Fruit fly (Drosophila melanogaster): ENCODE results near the gene ND-B14.5A.
A peak's percentile ranks its signal among the peaks of the same experiment; 100 is the strongest.

Gene ND-B14.5A

DNA sequence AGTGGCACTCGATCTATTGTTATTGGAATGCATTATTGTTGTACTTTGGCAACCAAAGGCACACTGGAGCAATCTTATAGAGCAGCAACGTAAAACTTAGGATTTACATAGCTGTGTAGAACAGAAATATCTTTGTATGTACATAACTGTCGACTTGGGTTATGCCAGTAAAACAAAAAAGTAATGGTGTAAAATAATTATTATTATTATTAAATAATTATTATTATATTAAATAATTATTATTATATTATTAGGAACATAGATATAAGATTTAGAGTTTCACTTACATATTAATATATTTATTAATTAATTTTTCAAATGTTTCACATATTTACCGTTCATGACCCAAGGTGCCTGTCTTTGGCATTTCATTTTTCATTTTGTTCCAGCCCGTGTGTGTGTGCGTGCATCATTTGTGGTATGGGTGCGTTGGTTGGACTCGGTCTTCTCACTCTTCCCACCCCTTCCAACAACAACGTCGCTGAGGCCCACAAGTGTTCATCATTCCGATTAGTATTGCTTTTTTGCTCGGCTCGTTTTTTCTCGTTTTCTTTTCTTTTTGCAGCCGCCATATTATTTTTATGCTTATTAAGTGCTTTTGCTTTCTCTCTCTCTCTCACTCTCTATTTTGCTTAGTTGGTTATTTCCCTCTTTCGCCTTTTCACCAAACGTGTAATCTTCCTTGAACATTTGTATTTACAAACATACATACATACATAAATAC is 48.2 kb upstream of the ND-B14.5A start (continued):
- TF ChIP-seq CG15479 (GFP tag; optimal IDR thresholded peaks at IDR 0.05) (peak; percentile 64), YL-1 (GFP tag; optimal IDR thresholded peaks at IDR 0.05) (peak; percentile 94), CG11560 (tag; IDR thresholded peaks at IDR 0.05) (peak; percentile 80), CG1529 (GFP tag; optimal IDR thresholded peaks at IDR 0.05) (peak; percentile 91), CG17568 (GFP tag; optimal IDR thresholded peaks at IDR 0.05) (peak; percentile 82), ap (GFP tag; IDR thresholded peaks at IDR 0.05) (peak; percentile 84), Gsc (GFP tag; IDR thresholded peaks at IDR 0.05) (peak; percentile 85), CG11085 (GFP tag; IDR thresholded peaks at IDR 0.05) (peak; percentile 85), CG9215 (GFP tag; IDR thresholded peaks at IDR 0.05) (peak; percentile 92), Hr39 (optimal IDR thresholded peaks at IDR 0.05) (no peak), gt (GFP tag; IDR thresholded peaks at IDR 0.05) (peak; percentile 83), CG6654 (GFP tag; optimal IDR thresholded peaks at IDR 0.05) (peak; percentile 92), Adf1 (GFP tag; IDR thresholded peaks at IDR 0.05) (no peak), Nf-YC (tag; optimal IDR thresholded peaks at IDR 0.05) (peak; percentile 89), Mes4 (GFP tag; optimal IDR thresholded peaks at IDR 0.05) (peak; percentile 55), Dip2 (GFP tag; IDR thresholded peaks at IDR 0.05) (no peak), CG9437 (GFP tag; optimal IDR thresholded peaks at IDR 0.05) (peak; percentile 96), CG15073 (GFP tag; optimal IDR thresholded peaks at IDR 0.05) (peak; percentile 66), sc (optimal IDR thresholded peaks at IDR 0.05) (no peak), sc (GFP tag; optimal IDR thresholded peaks at IDR 0.05) (peak; percentile 99), CG12104 (GFP tag; optimal IDR thresholded peaks at IDR 0.05) (peak; percentile 97), vfl (GFP tag; optimal IDR thresholded peaks at IDR 0.05) (peak; percentile 68), sqz (GFP tag; optimal IDR thresholded peaks at IDR 0.05) (peak; percentile 78), lola (GFP tag; optimal IDR thresholded peaks at IDR 0.05) (peak in 1 of 3 experiments; percentile 99), scrt (GFP tag; optimal IDR thresholded peaks at IDR 0.05) (peak; percentile 94), Max (GFP tag; optimal IDR thresholded peaks at IDR 0.05) (peak; percentile 85), wor (GFP tag; IDR thresholded peaks at IDR 0.05) (peak; percentile 85), NK7.1 (GFP tag; optimal IDR thresholded peaks at IDR 0.05) (peak; percentile 74), CG9797 (GFP tag; optimal IDR thresholded peaks at IDR 0.05) (no peak), CG14441 (GFP tag; IDR thresholded peaks at IDR 0.05) (peak; percentile 93), CG2120 (GFP tag; optimal IDR thresholded peaks at IDR 0.05) (peak; percentile 86), PHDP (tag; optimal IDR thresholded peaks at IDR 0.05) (peak; percentile 96), MBD-R2 (GFP tag; IDR thresholded peaks at IDR 0.05) (peak; percentile 68), tgo (GFP tag; IDR thresholded peaks at IDR 0.05) (peak; percentile 89), CoRest (tag; optimal IDR thresholded peaks at IDR 0.05) (peak; percentile 99), H2.0 (GFP tag; IDR thresholded peaks at IDR 0.05) (peak; percentile 85), Camta (GFP tag; optimal IDR thresholded peaks at IDR 0.05) (peak; percentile 76), CG14710 (tag; optimal IDR thresholded peaks at IDR 0.05) (peak; percentile 98), CG18599 (GFP tag; optimal IDR thresholded peaks at IDR 0.05) (peak; percentile 98), CG30431 (GFP tag; optimal IDR thresholded peaks at IDR 0.05) (peak; percentile 98), bowl (GFP tag; IDR thresholded peaks at IDR 0.05) (peak; percentile 67; the same call in 1 of the 2 replicates), Kr (GFP tag; optimal IDR thresholded peaks at IDR 0.05) (peak; percentile 90), Doc3 (GFP tag; IDR thresholded peaks at IDR 0.05; ENCODE audit: partially characterized antibody) (no peak), CG14050 (GFP tag; IDR thresholded peaks at IDR 0.05) (peak; percentile 85), CG2875 (GFP tag; optimal IDR thresholded peaks at IDR 0.05) (peak; percentile 97), dmrt11E (tag; optimal IDR thresholded peaks at IDR 0.05) (peak; percentile 99), emc (GFP tag; optimal IDR thresholded peaks at IDR 0.05) (peak; percentile 39), Gug (GFP tag; IDR thresholded peaks at IDR 0.05) (peak; percentile 94), al (GFP tag; IDR thresholded peaks at IDR 0.05) (peak; percentile 89), ab (GFP tag; optimal IDR thresholded peaks at IDR 0.05) (peak; percentile 89), ems (GFP tag; optimal IDR thresholded peaks at IDR 0.05) (peak; percentile 84)
